Fruit fly (Drosophila melanogaster) whole organism, embryonic: ENCODE data around the gene Sr-CIII.

Source experiments
- Ada2b ChIP-seq: fragments of 200-800 bp; sonication (Bioruptor generic); IDR thresholded peaks from 2 replicates; pipeline ENCODE4 v1.3.6; 2022; ENCODE audit warnings: missing biosample characterization, missing genetic modification characterization
- Antp ChIP-seq: fragments of 200-800 bp; sonication (Bioruptor generic); optimal IDR thresholded peaks from 3 replicates; lab custom pipeline; 2016; ENCODE audit warnings: missing biosample characterization, missing genetic modification characterization
- CG10147 ChIP-seq: fragments of 200-800 bp; sonication (Bioruptor generic); optimal IDR thresholded peaks from 2 replicates; lab custom pipeline; 2019; ENCODE audit warnings: missing biosample characterization, mild to moderate bottlenecking, missing genetic modification characterization, moderate library complexity
- CG10431 ChIP-seq: fragments of 200-800 bp; sonication (Bioruptor generic); optimal IDR thresholded peaks from 3 replicates; lab custom pipeline; 2018; ENCODE audit warnings: missing biosample characterization, mild to moderate bottlenecking, missing genetic modification characterization
- CG10462 ChIP-seq: fragments of 200-800 bp; sonication (Bioruptor generic); optimal IDR thresholded peaks from 2 replicates; lab custom pipeline; 2016; ENCODE audit warnings: missing biosample characterization, missing genetic modification characterization
- CG13424 ChIP-seq: fragments of 200-800 bp; sonication (Bioruptor generic); optimal IDR thresholded peaks from 2 replicates; lab custom pipeline; 2019; ENCODE audit warnings: missing biosample characterization, mild to moderate bottlenecking, missing genetic modification characterization, moderate library complexity
- CG14014 ChIP-seq: fragments of 200-800 bp; sonication (Bioruptor generic); IDR thresholded peaks from 2 replicates; pipeline ENCODE4 v1.3.6; 2022; ENCODE audit warnings: missing biosample characterization, missing genetic modification characterization
- CG14050 ChIP-seq: fragments of 200-800 bp; sonication (Bioruptor generic); IDR thresholded peaks from 3 replicates; pipeline ENCODE4 v1.3.6; 2022; ENCODE audit warnings: missing biosample characterization, missing genetic modification characterization
- CG1602 ChIP-seq: fragments of 200-800 bp; sonication (Bioruptor generic); optimal IDR thresholded peaks from 3 replicates; lab custom pipeline; 2016; ENCODE audit warnings: missing biosample characterization, missing genetic modification characterization
- CG3065 ChIP-seq: fragments of 200-800 bp; sonication (Bioruptor generic); optimal IDR thresholded peaks from 2 replicates; lab custom pipeline; 2016; ENCODE audit warnings: missing biosample characterization, missing genetic modification characterization
- CG31388 ChIP-seq: fragments of 200-800 bp; sonication (Bioruptor generic); optimal IDR thresholded peaks from 2 replicates; lab custom pipeline; 2016; ENCODE audit warnings: missing biosample characterization, missing genetic modification characterization
- CG3838 ChIP-seq: fragments of 200-800 bp; sonication (Bioruptor generic); optimal IDR thresholded peaks from 3 replicates; lab custom pipeline; 2016; ENCODE audit warnings: missing biosample characterization, missing genetic modification characterization
- CG42726 ChIP-seq: fragments of 200-800 bp; sonication (Bioruptor generic); IDR thresholded peaks from 2 replicates; pipeline ENCODE4 v1.3.6; 2022; ENCODE audit warnings: missing biosample characterization, missing genetic modification characterization; ENCODE audit not compliant: partially characterized antibody
- CG6813 ChIP-seq: fragments of 200-800 bp; sonication (Bioruptor generic); optimal IDR thresholded peaks from 2 replicates; lab custom pipeline; 2017; ENCODE audit warnings: missing biosample characterization, missing genetic modification characterization, mild to moderate bottlenecking, moderate library complexity, missing genetic modification reagents
- CG7271 ChIP-seq: fragments of 200-800 bp; sonication (Bioruptor generic); optimal IDR thresholded peaks from 2 replicates; lab custom pipeline; 2018; ENCODE audit warnings: missing biosample characterization, mild to moderate bottlenecking, missing genetic modification characterization, moderate library complexity
- CG9609 ChIP-seq: fragments of 200-800 bp; sonication (Bioruptor generic); optimal IDR thresholded peaks from 3 replicates; lab custom pipeline; 2016; ENCODE audit warnings: missing biosample characterization, missing genetic modification characterization
- CTCF ChIP-seq: fragments of 200-800 bp; sonication (Bioruptor generic); optimal IDR thresholded peaks from 2 replicates; lab custom pipeline; 2017; ENCODE audit warnings: missing biosample characterization, mild to moderate bottlenecking, missing genetic modification characterization, moderate library complexity
- Doc3 ChIP-seq: fragments of 200-800 bp; sonication (Bioruptor generic); IDR thresholded peaks from 3 replicates; pipeline ENCODE4 v1.3.6; 2022; ENCODE audit warnings: missing biosample characterization, missing genetic modification characterization; ENCODE audit not compliant: partially characterized antibody
- Ets97D ChIP-seq: fragments of 200-800 bp; sonication (Bioruptor generic); optimal IDR thresholded peaks from 3 replicates; lab custom pipeline; 2016; ENCODE audit warnings: missing biosample characterization, missing genetic modification characterization
- Gsc ChIP-seq: fragments of 200-800 bp; sonication (Bioruptor generic); IDR thresholded peaks from 2 replicates; pipeline ENCODE4 v1.3.6; 2022; ENCODE audit warnings: missing biosample characterization, missing genetic modification characterization
- HmgD ChIP-seq: fragments of 200-800 bp; sonication (Bioruptor generic); optimal IDR thresholded peaks from 3 replicates; lab custom pipeline; 2016; ENCODE audit warnings: missing biosample characterization, missing genetic modification characterization
- Lim3 ChIP-seq: fragments of 200-800 bp; sonication (Bioruptor generic); IDR thresholded peaks from 2 replicates; pipeline ENCODE4 v1.3.6; 2022; ENCODE audit warnings: missing biosample characterization, missing genetic modification characterization
- Med ChIP-seq: fragments of 200-800 bp; sonication (Bioruptor generic); peaks from one replicate; lab custom pipeline; 2016; ENCODE audit warnings: missing biosample characterization, missing genetic modification characterization, mild to moderate bottlenecking, inconsistent platforms, moderate library complexity
- NfI ChIP-seq: fragments of 200-800 bp; sonication (Bioruptor generic); optimal IDR thresholded peaks from 3 replicates; lab custom pipeline; 2018; ENCODE audit warnings: missing biosample characterization, mild to moderate bottlenecking, missing genetic modification characterization, moderate library complexity
- Ravus ChIP-seq: fragments of 200-800 bp; sonication (Bioruptor generic); IDR thresholded peaks from 2 replicates; pipeline ENCODE4 v1.3.6; 2022; ENCODE audit warnings: missing biosample characterization, missing genetic modification characterization
- Rx ChIP-seq: fragments of 200-800 bp; sonication (Bioruptor generic); IDR thresholded peaks from 2 replicates; pipeline ENCODE4 v1.3.6; 2022; ENCODE audit warnings: missing biosample characterization, missing genetic modification characterization
- Sox100B ChIP-seq: fragments of 200-800 bp; sonication (Bioruptor generic); optimal IDR thresholded peaks from 3 replicates; lab custom pipeline; 2018; ENCODE audit warnings: missing biosample characterization, mild to moderate bottlenecking, missing genetic modification characterization
- TFAM ChIP-seq: fragments of 200-800 bp; sonication (Bioruptor generic); optimal IDR thresholded peaks from 2 replicates; lab custom pipeline; 2017; ENCODE audit warnings: missing biosample characterization, missing genetic modification characterization, inconsistent platforms
- Xrp1 ChIP-seq: fragments of 200-800 bp; sonication (Bioruptor generic); IDR thresholded peaks from 2 replicates; pipeline ENCODE4 v1.3.6; 2022; ENCODE audit warnings: missing biosample characterization, missing genetic modification characterization
- bigmax ChIP-seq: fragments of 200-800 bp; sonication (Bioruptor generic); optimal IDR thresholded peaks from 2 replicates; lab custom pipeline; 2018; ENCODE audit warnings: missing biosample characterization, mild to moderate bottlenecking, missing genetic modification characterization
- cad ChIP-seq: fragments of >200 bp; optimal IDR thresholded peaks from 2 replicates; lab custom pipeline; 2017; ENCODE audit warnings: missing biosample characterization, missing genetic modification characterization
- cas ChIP-seq: fragments of 200-800 bp; sonication (Bioruptor generic); IDR thresholded peaks from 2 replicates; pipeline ENCODE4 v1.3.6; 2022; ENCODE audit warnings: missing biosample characterization, missing genetic modification characterization
- chif ChIP-seq, 2 experiments: fragments of 200-800 bp; sonication (Bioruptor generic); optimal IDR thresholded peaks; 3 replicates each; lab custom pipeline; 2016; ENCODE audit warnings: missing biosample characterization in 2 of 2, missing genetic modification characterization in 2 of 2
- ci ChIP-seq: fragments of 200-800 bp; sonication (Bioruptor generic); IDR thresholded peaks from 3 replicates; pipeline ENCODE4 v1.3.6; 2022; ENCODE audit warnings: missing biosample characterization, missing genetic modification characterization
- corto ChIP-seq: fragments of 200-800 bp; sonication (Bioruptor generic); optimal IDR thresholded peaks from 2 replicates; lab custom pipeline; 2016; ENCODE audit warnings: missing biosample characterization, mild to moderate bottlenecking, missing genetic modification characterization, moderate library complexity
- da ChIP-seq: fragments of 200-800 bp; sonication (Bioruptor generic); optimal IDR thresholded peaks from 2 replicates; lab custom pipeline; 2016; ENCODE audit warnings: missing biosample characterization, missing genetic modification characterization
- disco-r ChIP-seq: fragments of 200-800 bp; sonication (Bioruptor generic); optimal IDR thresholded peaks from 2 replicates; lab custom pipeline; 2016; ENCODE audit warnings: missing biosample characterization, missing genetic modification characterization
- dmrt11E ChIP-seq: fragments of 200-800 bp; sonication (Bioruptor generic); optimal IDR thresholded peaks from 3 replicates; lab custom pipeline; 2018; ENCODE audit warnings: missing biosample characterization, mild to moderate bottlenecking, missing genetic modification characterization, moderate library complexity
- fru ChIP-seq: fragments of >200 bp; optimal IDR thresholded peaks from 2 replicates; lab custom pipeline; 2017
- fu2 ChIP-seq: fragments of 200-800 bp; sonication (Bioruptor generic); optimal IDR thresholded peaks from 2 replicates; lab custom pipeline; 2016; ENCODE audit warnings: missing biosample characterization, missing genetic modification characterization
- gcm ChIP-seq: fragments of 200-800 bp; sonication (Bioruptor generic); optimal IDR thresholded peaks from 2 replicates; lab custom pipeline; 2019; ENCODE audit warnings: missing biosample characterization, mild to moderate bottlenecking, missing genetic modification characterization, moderate library complexity
- jigr1 ChIP-seq: fragments of 200-800 bp; sonication (Bioruptor generic); IDR thresholded peaks from 3 replicates; pipeline ENCODE4 v1.3.6; 2022; ENCODE audit warnings: missing biosample characterization, missing genetic modification characterization
- kah ChIP-seq: fragments of 200-800 bp; sonication (Bioruptor generic); optimal IDR thresholded peaks from 2 replicates; lab custom pipeline; 2018; ENCODE audit warnings: missing biosample characterization, mild to moderate bottlenecking, missing genetic modification characterization
- mirr ChIP-seq: fragments of 200-800 bp; sonication (Bioruptor generic); optimal IDR thresholded peaks from 3 replicates; lab custom pipeline; 2018; ENCODE audit warnings: missing biosample characterization, mild to moderate bottlenecking, missing genetic modification characterization
- pita ChIP-seq: fragments of 200-800 bp; sonication (Bioruptor generic); optimal IDR thresholded peaks from 2 replicates; lab custom pipeline; 2017; ENCODE audit warnings: missing biosample characterization, mild to moderate bottlenecking, missing genetic modification characterization
- ranshi ChIP-seq: fragments of 200-800 bp; sonication (Bioruptor generic); IDR thresholded peaks from 2 replicates; pipeline ENCODE4 v1.3.6; 2022; ENCODE audit warnings: missing biosample characterization, missing genetic modification characterization
- stwl ChIP-seq: fragments of 200-800 bp; sonication (Bioruptor generic); optimal IDR thresholded peaks from 3 replicates; lab custom pipeline; 2018; ENCODE audit warnings: missing biosample characterization, mild to moderate bottlenecking, missing genetic modification characterization, moderate library complexity
- tgo ChIP-seq: fragments of 200-800 bp; sonication (Bioruptor generic); IDR thresholded peaks from 3 replicates; pipeline ENCODE4 v1.3.6; 2022; ENCODE audit warnings: missing biosample characterization, missing genetic modification characterization
- tin ChIP-seq: fragments of 200-800 bp; sonication (Bioruptor generic); optimal IDR thresholded peaks from 3 replicates; lab custom pipeline; 2016; ENCODE audit warnings: missing biosample characterization, missing genetic modification characterization
- tx ChIP-seq: fragments of 200-800 bp; sonication (Bioruptor generic); optimal IDR thresholded peaks from 2 replicates; lab custom pipeline; 2016; ENCODE audit warnings: missing biosample characterization, missing genetic modification characterization
- usp ChIP-seq: fragments of >200 bp; optimal IDR thresholded peaks from 2 replicates; lab custom pipeline; 2017; ENCODE audit warnings: missing biosample characterization, missing genetic modification characterization
- wek ChIP-seq: fragments of 200-800 bp; sonication (Bioruptor generic); optimal IDR thresholded peaks from 3 replicates; lab custom pipeline; 2018; ENCODE audit warnings: missing biosample characterization, mild to moderate bottlenecking, missing genetic modification characterization, moderate library complexity

Sr-CIII gene

dm6 chr2L:4124629-4125350 lies 4.6 kb downstream of the Sr-CIII start (continued):
- TF ChIP-seq CG6813 (GFP tag; lab: Kevin White, UChicago) (peak; percentile 60), kah (GFP tag; lab: Kevin White, UChicago) (peak; percentile 31), ci (GFP tag; lab: Robert Waterston, UW) (peak; percentile 83), pita (GFP tag; lab: Kevin White, UChicago) (no peak), TFAM (no peak), chif (GFP tag; optimal IDR thresholded peaks at IDR 0.05; lab: Kevin White, UChicago) (peak in 1 of 2 experiments; percentile 47), CG3065 (GFP tag; lab: Kevin White, UChicago) (peak; percentile 1), Doc3 (GFP tag; lab: Robert Waterston, UW) (no peak), corto (no peak), wek (GFP tag; lab: Kevin White, UChicago) (no peak), jigr1 (GFP tag; lab: Robert Waterston, UW) (no peak), CG7271 (tag; lab: Kevin White, UChicago) (peak; percentile 44), Rx (GFP tag; lab: Robert Waterston, UW) (0 out of 2 replicates have a peak, but pooled peaks have one; percentile 40), tx (no peak), da (no peak), CG14014 (GFP tag; lab: Robert Waterston, UW) (peak; percentile 20; the same call in 1 of the 2 replicates), CG14050 (GFP tag; lab: Robert Waterston, UW) (0 out of 3 replicates have a peak, but pooled peaks have one; percentile 13), CG10462 (GFP tag; lab: Kevin White, UChicago) (no peak), CTCF (GFP tag; lab: Kevin White, UChicago) (no peak), fu2 (GFP tag; lab: Kevin White, UChicago) (no peak), disco-r (GFP tag; lab: Kevin White, UChicago) (no peak), Sox100B (peak; percentile 60), CG31388 (GFP tag; lab: Kevin White, UChicago) (no peak), dmrt11E (tag; lab: Kevin White, UChicago) (peak; percentile 80), HmgD (GFP tag; lab: Kevin White, UChicago) (no peak), Lim3 (no peak), tgo (GFP tag; lab: Robert Waterston, UW) (peak; percentile 46), Ravus (GFP tag; lab: Robert Waterston, UW) (no peak), CG3838 (GFP tag; lab: Kevin White, UChicago) (no peak), CG42726 (no peak), Ets97D (no peak), ranshi (peak; percentile 64; the same call in 1 of the 2 replicates), CG10431 (GFP tag; lab: Kevin White, UChicago) (peak; percentile 42), bigmax (GFP tag; lab: Kevin White, UChicago) (no peak), CG10147 (GFP tag; lab: Kevin White, UChicago) (peak; percentile 32), Ada2b (GFP tag; lab: Robert Waterston, UW) (peak; percentile 11; the same call in 1 of the 2 replicates), CG9609 (GFP tag; lab: Kevin White, UChicago) (no peak), Med (peak; percentile 76), stwl (tag; lab: Kevin White, UChicago) (no peak), Xrp1 (peak; percentile 85), CG13424 (tag; lab: Kevin White, UChicago) (peak; percentile 80), fru (no peak), NfI (GFP tag; lab: Kevin White, UChicago) (peak; percentile 26), gcm (GFP tag; lab: Kevin White, UChicago) (peak; percentile 61), tin (peak; percentile 50), Gsc (GFP tag; lab: Robert Waterston, UW) (no peak), cas (no peak), Antp (GFP tag; lab: Kevin White, UChicago) (no peak), mirr (no peak), usp (GFP tag; lab: Kevin White, UChicago) (no peak), cad (no peak), CG1602 (GFP tag; lab: Kevin White, UChicago) (peak; percentile 35)
